Worm (Caenorhabditis elegans) whole organism, early embryonic: ENCODE data around the gene fbxa-176.
A peak's percentile ranks its signal among the peaks of the same experiment; 100 is the strongest.

ENCODE experiments used
- B0310.2 ChIP-seq: sonication (generic microtip); optimal IDR thresholded peaks from 2 replicates; lab custom pipeline; 2016; ENCODE audit warnings: mild to moderate bottlenecking, missing genetic modification characterization, missing compliant biosample characterization
- F13C5.2 ChIP-seq: sonication (generic microtip); optimal IDR thresholded peaks from 2 replicates; lab custom pipeline; 2017; ENCODE audit warnings: mild to moderate bottlenecking, missing genetic modification characterization, inconsistent platforms, missing compliant biosample characterization
- aly-1 ChIP-seq: sonication (generic microtip); optimal IDR thresholded peaks from 2 replicates; lab custom pipeline; 2016; ENCODE audit warnings: missing genetic modification characterization, missing compliant biosample characterization
- ama-1 ChIP-seq: fragments of 150-350 bp; optimal IDR thresholded peaks from 2 replicates; lab custom pipeline; 2014
- ceh-13 ChIP-seq: fragments of 200-800 bp; sonication (Bioruptor generic); optimal IDR thresholded peaks from 2 replicates; lab custom pipeline; 2018; ENCODE audit warnings: mild to moderate bottlenecking, missing genetic modification characterization, missing compliant biosample characterization
- ceh-36 ChIP-seq: sonication (generic microtip); optimal IDR thresholded peaks from 2 replicates; lab custom pipeline; 2016; ENCODE audit warnings: missing genetic modification characterization, inconsistent platforms, missing compliant biosample characterization
- ets-7 ChIP-seq: sonication (generic microtip); optimal IDR thresholded peaks from 2 replicates; lab custom pipeline; 2016; ENCODE audit warnings: missing genotype, missing genetic modification characterization, missing compliant biosample characterization
- flt-1 ChIP-seq: fragments of 200-800 bp; sonication (Bioruptor generic); IDR thresholded peaks from 2 replicates; pipeline ENCODE4 v1.3.6; 2022; ENCODE audit warnings: missing genetic modification characterization, missing compliant biosample characterization
- hmbx-1 ChIP-seq: sonication (generic microtip); optimal IDR thresholded peaks from 2 replicates; lab custom pipeline; 2016; ENCODE audit warnings: mild to moderate bottlenecking, missing genetic modification characterization, missing compliant biosample characterization
- hmg-4 ChIP-seq: fragments of 200-800 bp; sonication (Bioruptor generic); optimal IDR thresholded peaks from 2 replicates; lab custom pipeline; 2018; ENCODE audit warnings: mild to moderate bottlenecking, missing genetic modification characterization, missing compliant biosample characterization
- hnd-1 ChIP-seq: sonication (generic microtip); optimal IDR thresholded peaks from 2 replicates; lab custom pipeline; 2016; ENCODE audit warnings: missing genetic modification characterization, missing compliant biosample characterization
- pes-1 ChIP-seq: fragments of 200-800 bp; sonication (Bioruptor generic); IDR thresholded peaks from 2 replicates; pipeline ENCODE4 v1.3.6; 2022; ENCODE audit warnings: missing genetic modification reagents, missing genetic modification characterization, missing compliant biosample characterization
- scrt-1 ChIP-seq: fragments of 200-800 bp; sonication (Bioruptor generic); IDR thresholded peaks from 2 replicates; pipeline ENCODE4 v1.3.6; 2022; ENCODE audit warnings: missing genetic modification characterization, missing compliant biosample characterization
- sea-1 ChIP-seq: fragments of 200-800 bp; sonication (Bioruptor generic); conservative IDR thresholded peaks from 2 replicates; pipeline ENCODE4 v1.3.6; 2022; ENCODE audit warnings: missing genetic modification characterization, missing compliant biosample characterization
- tbx-11 ChIP-seq: fragments of 200-800 bp; sonication (Bioruptor generic); IDR thresholded peaks from 2 replicates; pipeline ENCODE4 v1.3.6; 2022; ENCODE audit warnings: missing genetic modification characterization, missing compliant biosample characterization
- tbx-37 ChIP-seq: fragments of 200-800 bp; sonication (Bioruptor generic); conservative IDR thresholded peaks from 2 replicates; pipeline ENCODE4 v1.3.6; 2022; ENCODE audit warnings: missing genetic modification reagents, missing genetic modification characterization, missing compliant biosample characterization
- tra-4 ChIP-seq: sonication (generic microtip); optimal IDR thresholded peaks from 2 replicates; lab custom pipeline; 2017; ENCODE audit warnings: missing genetic modification characterization, missing compliant biosample characterization

Gene fbxa-176

ce11 chrV:17549362-17549761 lies at the start of gene fbxa-176:
Gene fbxa-176 (plus strand): TSS chrV:17549675.
- no peak for TF ChIP-seq hmg-4
- no peak for TF ChIP-seq ceh-13
- TF ChIP-seq F13C5.2 (tag; lab: Kevin White, UChicago): no peak
- TF ChIP-seq scrt-1 (GFP tag; lab: Robert Waterston, UW): no peak
- no peak for TF ChIP-seq hmbx-1 (tag; lab: Kevin White, UChicago)
- no peak for TF ChIP-seq flt-1
- TF ChIP-seq ceh-36 (tag; lab: Kevin White, UChicago): no peak
- no peak for TF ChIP-seq B0310.2 (tag; lab: Kevin White, UChicago)
- TF ChIP-seq pes-1: no peak
- TF ChIP-seq aly-1 (tag; lab: Kevin White, UChicago): no peak
- TF ChIP-seq tra-4 (tag; lab: Kevin White, UChicago): no peak
- no peak for TF ChIP-seq hnd-1 (tag; lab: Kevin White, UChicago)
- no peak for TF ChIP-seq tbx-37 (GFP tag; lab: Robert Waterston, UW)
- no peak for TF ChIP-seq ets-7
- no peak for TF ChIP-seq ama-1 (lab: Kevin White, UChicago)
- no peak for TF ChIP-seq tbx-11 (GFP tag; lab: Robert Waterston, UW)
- no peak for TF ChIP-seq sea-1 (GFP tag; lab: Robert Waterston, UW)

ce11 chrV:17500055-17500454 lies 49.4 kb upstream of the fbxa-176 start:
- TF ChIP-seq tbx-37 (GFP tag; lab: Robert Waterston, UW) (no peak), ceh-36 (tag; lab: Kevin White, UChicago) (no peak), flt-1 (no peak), ceh-13 (no peak), ama-1 (lab: Kevin White, UChicago) (no peak), scrt-1 (GFP tag; lab: Robert Waterston, UW) (no peak), tra-4 (tag; lab: Kevin White, UChicago) (no peak), tbx-11 (GFP tag; lab: Robert Waterston, UW) (no peak), hnd-1 (tag; lab: Kevin White, UChicago) (no peak), ets-7 (no peak), pes-1 (no peak), aly-1 (tag; lab: Kevin White, UChicago) (no peak), sea-1 (GFP tag; lab: Robert Waterston, UW) (no peak), F13C5.2 (tag; lab: Kevin White, UChicago) (no peak), hmg-4 (no peak), hmbx-1 (tag; lab: Kevin White, UChicago) (no peak), B0310.2 (tag; lab: Kevin White, UChicago) (no peak)

ce11 chrV:17506289-17506688 lies 43.2 kb upstream of the fbxa-176 start, which contains the start of gene srw-31:
Gene srw-31 (plus strand): TSS chrV:17506589.
- TF ChIP-seq hmbx-1 (tag; lab: Kevin White, UChicago): no peak
- TF ChIP-seq hmg-4: no peak
- no peak for TF ChIP-seq tbx-37 (GFP tag; lab: Robert Waterston, UW)
- no peak for TF ChIP-seq aly-1 (tag; lab: Kevin White, UChicago)
- TF ChIP-seq flt-1: no peak
- TF ChIP-seq pes-1: no peak

- TF ChIP-seq scrt-1 (GFP tag; lab: Robert Waterston, UW) (no peak), tbx-11 (GFP tag; lab: Robert Waterston, UW) (no peak)
These were observed 41.0 kb upstream of the fbxa-176 start, which contains the start of gene srw-32 for ce11 chrV:17508493-17508892. Gene srw-32 (plus strand): TSS chrV:17508793.

ce11 chrV:17512763-17513162 lies 36.7 kb upstream of the fbxa-176 start:
- no peak for TF ChIP-seq sea-1 (GFP tag; lab: Robert Waterston, UW)
- no peak for TF ChIP-seq flt-1
- TF ChIP-seq tbx-11 (GFP tag; lab: Robert Waterston, UW): no peak
- no peak for TF ChIP-seq B0310.2 (tag; lab: Kevin White, UChicago)
- TF ChIP-seq ceh-13: no peak
- no peak for TF ChIP-seq scrt-1 (GFP tag; lab: Robert Waterston, UW)

- no peak for TF ChIP-seq tra-4 (tag; lab: Kevin White, UChicago)
- no peak for TF ChIP-seq hnd-1 (tag; lab: Kevin White, UChicago)
- peak; percentile 51; the same call in 1 of the 2 replicates for TF ChIP-seq pes-1
- TF ChIP-seq hmg-4: no peak
- 0 out of 2 replicates have a peak, but pooled peaks have one; percentile 8 for TF ChIP-seq tbx-37 (GFP tag; lab: Robert Waterston, UW)
- no peak for TF ChIP-seq tbx-11 (GFP tag; lab: Robert Waterston, UW)
- no peak for TF ChIP-seq F13C5.2 (tag; lab: Kevin White, UChicago)
- no peak for TF ChIP-seq ets-7
- no peak for TF ChIP-seq ceh-36 (tag; lab: Kevin White, UChicago)
- TF ChIP-seq ama-1 (lab: Kevin White, UChicago): no peak
- TF ChIP-seq sea-1 (GFP tag; lab: Robert Waterston, UW): no peak
- no peak for TF ChIP-seq aly-1 (tag; lab: Kevin White, UChicago)
- TF ChIP-seq B0310.2 (tag; lab: Kevin White, UChicago): no peak
- TF ChIP-seq ceh-13: no peak
- no peak for TF ChIP-seq scrt-1 (GFP tag; lab: Robert Waterston, UW)
- no peak for TF ChIP-seq flt-1
These were observed 35.6 kb upstream of the fbxa-176 start for ce11 chrV:17513831-17514230.

ce11 chrV:17520735-17521134 lies 28.7 kb upstream of the fbxa-176 start, which contains the start of gene fbxa-136:
Gene fbxa-136 (plus strand): TSS chrV:17521035.
- TF ChIP-seq flt-1 (no peak), ets-7 (no peak), ama-1 (lab: Kevin White, UChicago) (no peak), ceh-36 (tag; lab: Kevin White, UChicago) (no peak), hmbx-1 (tag; lab: Kevin White, UChicago) (no peak)

- no peak for TF ChIP-seq hnd-1 (tag; lab: Kevin White, UChicago)
These were observed 21.7 kb upstream of the fbxa-176 start, which contains the start of gene srz-90 for ce11 chrV:17527729-17528128. Gene srz-90 (plus strand): TSS chrV:17528029.
